Worm (Caenorhabditis elegans): ENCODE measurements around the gene tag-209.
A peak's percentile ranks its signal among the peaks of the same experiment; 100 is the strongest.

The tag-209 gene

ce11 chrII:10796194-10796593 is 9.1 kb downstream of the tag-209 start, which contains the start of gene set-14 (continued):
- no peak for TF ChIP-seq F16B12.6 (tag; optimal IDR thresholded peaks at IDR 0.05)

DNA sequence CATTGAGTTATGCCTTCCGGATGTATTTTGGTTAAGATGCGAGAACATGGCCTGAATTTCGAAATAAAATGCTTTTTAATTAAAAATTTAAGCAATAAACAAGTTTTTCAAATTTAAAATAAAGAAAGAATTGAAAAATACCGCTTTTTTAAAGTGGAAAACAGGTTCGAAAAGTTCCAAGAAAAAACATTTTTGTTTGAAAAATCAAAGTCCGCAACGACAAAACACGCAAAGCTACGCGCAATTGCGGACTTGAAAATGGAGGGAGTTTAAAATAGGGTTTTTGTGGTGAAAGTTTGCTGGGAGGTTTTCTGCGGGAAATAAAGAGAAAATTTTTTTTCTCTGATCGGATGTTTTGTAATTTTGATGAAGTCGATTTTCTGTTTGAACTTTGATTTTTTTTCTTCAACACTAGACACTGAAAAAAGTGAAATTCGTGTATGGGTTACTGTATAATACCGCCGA is 11.3 kb downstream of the tag-209 start, which contains the start of gene npp-19:
TSS of gene npp-19 (minus strand) at position 51 of the 465 bp plus-strand sequence.
- TF ChIP-seq ceh-8 (GFP tag; optimal IDR thresholded peaks at IDR 0.05): peak; percentile 20
- TF ChIP-seq dpl-1 (GFP tag; optimal IDR thresholded peaks at IDR 0.05): peak; percentile 98 to 99 (median 98)
- TF ChIP-seq ceh-82 (tag; optimal IDR thresholded peaks at IDR 0.05): peak; percentile 64 to 83 (median 70)
- no peak for TF ChIP-seq irx-1 (tag; optimal IDR thresholded peaks at IDR 0.05)
- TF ChIP-seq mdl-1 (tag; optimal IDR thresholded peaks at IDR 0.05): peak in 1 of 2 experiments; percentile 58
- peak; percentile 58 for TF ChIP-seq dsc-1 (tag; optimal IDR thresholded peaks at IDR 0.05)
- TF ChIP-seq Y116A8C.19 (tag; optimal IDR thresholded peaks at IDR 0.05; ENCODE audit: borderline replicate concordance): no peak
- TF ChIP-seq ama-1 (optimal IDR thresholded peaks at IDR 0.05): peak; percentile 6
- peak; percentile 35 for TF ChIP-seq nhr-11 (tag; optimal IDR thresholded peaks at IDR 0.05)
- peak; percentile 25 for TF ChIP-seq egl-13 (tag; optimal IDR thresholded peaks at IDR 0.05)
- TF ChIP-seq elt-2 (tag; optimal IDR thresholded peaks at IDR 0.05): peak; percentile 16
- peak; percentile 67 for TF ChIP-seq tbx-2 (tag; optimal IDR thresholded peaks at IDR 0.05)
- TF ChIP-seq rnt-1 (tag; optimal IDR thresholded peaks at IDR 0.05): peak; percentile 81
- peak; percentile 84 for TF ChIP-seq mep-1 (tag; optimal IDR thresholded peaks at IDR 0.05)
- peak; percentile 6 for TF ChIP-seq zag-1 (tag; optimal IDR thresholded peaks at IDR 0.05)
- TF ChIP-seq swsn-7 (tag; optimal IDR thresholded peaks at IDR 0.05): peak; percentile 70
- peak; percentile 81 for TF ChIP-seq nhr-47 (tag; optimal IDR thresholded peaks at IDR 0.05)
- TF ChIP-seq mab-9 (GFP tag; IDR thresholded peaks at IDR 0.05): no peak
- TF ChIP-seq nhr-71 (tag; optimal IDR thresholded peaks at IDR 0.05): peak; percentile 76
- no peak for TF ChIP-seq ceh-63 (GFP tag; optimal IDR thresholded peaks at IDR 0.05)
- peak; percentile 99 for TF ChIP-seq F16B12.6 (tag; optimal IDR thresholded peaks at IDR 0.05)
- TF ChIP-seq xbp-1 (tag; optimal IDR thresholded peaks at IDR 0.05): peak; percentile 72
- TF ChIP-seq nhr-20 (tag; optimal IDR thresholded peaks at IDR 0.05): peak; percentile 69
- TF ChIP-seq unc-130 (tag; optimal IDR thresholded peaks at IDR 0.05): peak; percentile 34
- TF ChIP-seq nhr-85 (tag): peak; percentile 80
- TF ChIP-seq blmp-1 (tag; optimal IDR thresholded peaks at IDR 0.05): peak; percentile 81
- TF ChIP-seq unc-86 (tag; optimal IDR thresholded peaks at IDR 0.05): peak; percentile 12
- peak; percentile 83 to 88 for TF ChIP-seq lsy-2 (tag; optimal IDR thresholded peaks at IDR 0.05)
- no peak for TF ChIP-seq tlp-1 (tag; optimal IDR thresholded peaks at IDR 0.05)
- peak; percentile 83 for TF ChIP-seq snu-23 (GFP tag; optimal IDR thresholded peaks at IDR 0.05)
- TF ChIP-seq elt-3 (tag; optimal IDR thresholded peaks at IDR 0.05): peak in 2 of 6 experiments; percentile 68 to 70
- TF ChIP-seq skn-1 (tag; optimal IDR thresholded peaks at IDR 0.05): peak; percentile 71
- peak; percentile 38 for TF ChIP-seq fos-1 (tag; optimal IDR thresholded peaks at IDR 0.05)
- TF ChIP-seq sox-4 (tag; optimal IDR thresholded peaks at IDR 0.05): no peak
- peak; percentile 67 for TF ChIP-seq C04F5.9 (tag; optimal IDR thresholded peaks at IDR 0.05)
- TF ChIP-seq efl-1 (optimal IDR thresholded peaks at IDR 0.05): peak; percentile 99
- peak; percentile 99 to 100 for TF ChIP-seq efl-1 (GFP tag; optimal IDR thresholded peaks at IDR 0.05 in 1 of 2)
- TF ChIP-seq snpc-4 (tag; optimal IDR thresholded peaks at IDR 0.05): peak; percentile 61
- peak; percentile 23 for TF ChIP-seq lir-3 (tag; optimal IDR thresholded peaks at IDR 0.05; ENCODE audit: poor library complexity)
- peak; percentile 77 for TF ChIP-seq aly-2 (tag; optimal IDR thresholded peaks at IDR 0.05)
- no peak for TF ChIP-seq egl-27 (tag; optimal IDR thresholded peaks at IDR 0.05)
- TF ChIP-seq hpl-2 (GFP tag; optimal IDR thresholded peaks at IDR 0.05): peak; percentile 33
- TF ChIP-seq nhr-90 (tag; optimal IDR thresholded peaks at IDR 0.05; ENCODE audit: poor library complexity): peak; percentile 47
- TF ChIP-seq lin-35 (GFP tag; optimal IDR thresholded peaks at IDR 0.05): peak; percentile 98 to 99
- peak; percentile 62 for TF ChIP-seq C16A3.4 (tag; optimal IDR thresholded peaks at IDR 0.05)
- TF ChIP-seq jun-1 (tag; optimal IDR thresholded peaks at IDR 0.05): peak; percentile 30
- TF ChIP-seq unc-98 (GFP tag; IDR thresholded peaks at IDR 0.05): no peak
- TF ChIP-seq lin-13 (GFP tag; optimal IDR thresholded peaks at IDR 0.05): peak; percentile 63
- peak; percentile 27 for TF ChIP-seq lin-39 (tag; optimal IDR thresholded peaks at IDR 0.05)
- TF ChIP-seq lin-14 (GFP tag; optimal IDR thresholded peaks at IDR 0.05): no peak
- peak; percentile 53 for TF ChIP-seq isw-1 (GFP tag; IDR thresholded peaks at IDR 0.05)

Data from whole organism, L1 larva.